Fruit fly (Drosophila melanogaster) whole organism, pupa: ENCODE measurements around the gene cact.

Experiments used
- CG10348 ChIP-seq: fragments of 200-800 bp; sonication (Bioruptor generic); IDR thresholded peaks from 2 replicates; pipeline ENCODE4 v1.3.6; 2022; ENCODE audit warnings: missing biosample characterization, missing genetic modification characterization
- CG13204 ChIP-seq: fragments of 200-800 bp; sonication (Bioruptor generic); optimal IDR thresholded peaks from 2 replicates; lab custom pipeline; 2018; ENCODE audit warnings: missing biosample characterization, mild to moderate bottlenecking, missing genetic modification characterization, moderate library complexity
- CG32121 ChIP-seq: fragments of 200-800 bp; sonication (Bioruptor generic); IDR thresholded peaks from 2 replicates; pipeline ENCODE4 v1.3.6; 2022; ENCODE audit warnings: missing biosample characterization, missing genetic modification characterization
- CG34367 ChIP-seq: fragments of 200-800 bp; sonication (Bioruptor generic); optimal IDR thresholded peaks from 2 replicates; lab custom pipeline; 2018; ENCODE audit warnings: missing biosample characterization, mild to moderate bottlenecking, missing genetic modification characterization
- CG4496 ChIP-seq: fragments of 200-800 bp; sonication (Bioruptor generic); IDR thresholded peaks from 3 replicates; pipeline ENCODE4 v1.3.6; 2022; ENCODE audit warnings: missing biosample characterization, missing genetic modification characterization
- CG8159 ChIP-seq: fragments of 200-800 bp; sonication (Bioruptor generic); optimal IDR thresholded peaks from 3 replicates; lab custom pipeline; 2018; ENCODE audit warnings: missing biosample characterization, mild to moderate bottlenecking, missing genetic modification characterization, moderate library complexity
- CG8301 ChIP-seq: fragments of 200-800 bp; sonication (Bioruptor generic); optimal IDR thresholded peaks from 2 replicates; lab custom pipeline; 2018; ENCODE audit warnings: missing biosample characterization, mild to moderate bottlenecking, missing genetic modification characterization
- CG9948 ChIP-seq: fragments of 200-800 bp; sonication (Bioruptor generic); optimal IDR thresholded peaks from 2 replicates; lab custom pipeline; 2018; ENCODE audit warnings: missing biosample characterization, mild to moderate bottlenecking, missing genetic modification characterization, moderate library complexity
- Ets98B ChIP-seq: fragments of 200-800 bp; sonication (Bioruptor generic); IDR thresholded peaks from 2 replicates; pipeline ENCODE4 v1.3.6; 2022; ENCODE audit warnings: missing biosample characterization, missing genetic modification characterization
- Pif1A ChIP-seq: fragments of 200-800 bp; sonication (Bioruptor generic); optimal IDR thresholded peaks from 3 replicates; lab custom pipeline; 2016; ENCODE audit warnings: missing biosample characterization, missing genetic modification characterization
- Pif1B ChIP-seq: fragments of 200-800 bp; sonication (Bioruptor generic); optimal IDR thresholded peaks from 3 replicates; lab custom pipeline; 2016; ENCODE audit warnings: missing biosample characterization, missing genetic modification characterization
- Snoo ChIP-seq: fragments of 200-800 bp; sonication (Bioruptor generic); optimal IDR thresholded peaks from 3 replicates; lab custom pipeline; 2017; ENCODE audit warnings: missing biosample characterization, mild to moderate bottlenecking, missing genetic modification characterization, inconsistent platforms
- fd96Ca ChIP-seq: fragments of 200-800 bp; sonication (Bioruptor generic); IDR thresholded peaks from 3 replicates; pipeline ENCODE4 v1.3.6; 2022; ENCODE audit warnings: missing biosample characterization, missing genetic modification characterization
- rn ChIP-seq: fragments of 200-800 bp; sonication (Bioruptor generic); IDR thresholded peaks from 2 replicates; pipeline ENCODE4 v1.3.6; 2022; ENCODE audit warnings: missing biosample characterization, missing genetic modification characterization

DNA sequence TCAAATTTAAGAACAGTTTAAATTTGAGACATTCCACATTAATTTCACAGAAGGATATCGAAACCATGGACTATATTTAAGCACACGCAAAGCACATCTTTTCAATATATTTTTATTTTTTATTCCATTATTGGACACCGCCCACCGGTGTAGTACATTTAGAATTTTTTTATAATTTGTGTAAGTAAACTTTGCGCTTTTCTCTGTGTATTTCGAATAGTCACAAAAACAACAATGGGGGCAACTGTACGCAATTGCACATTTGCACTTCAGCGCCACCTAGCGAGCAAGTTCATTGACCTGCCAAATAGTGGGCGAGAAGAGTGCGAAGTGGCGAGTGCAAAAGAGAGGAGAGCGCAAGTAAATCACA lies 50.2 kb downstream of the cact start:
- no peak; the same call in 1 of the 2 replicates for TF ChIP-seq CG10348
- TF ChIP-seq CG4496 (GFP tag; lab: Robert Waterston, UW): peak; percentile 82
- 0 out of 2 replicates have a peak, but pooled peaks have one; percentile 40 for TF ChIP-seq rn
- TF ChIP-seq Ets98B (GFP tag; lab: Robert Waterston, UW): peak; percentile 66
- TF ChIP-seq CG8301 (tag; lab: Kevin White, UChicago): peak; percentile 71
- TF ChIP-seq CG9948: peak; percentile 49
- peak; percentile 65; the same call in 2 of the 3 replicates for TF ChIP-seq fd96Ca (GFP tag; lab: Robert Waterston, UW)
- TF ChIP-seq CG13204 (GFP tag; lab: Kevin White, UChicago): no peak
- TF ChIP-seq CG32121: peak; percentile 79; the same call in 1 of the 2 replicates
- peak; percentile 15 for TF ChIP-seq Snoo
- peak; percentile 67 for TF ChIP-seq CG8159
- peak; percentile 68 for TF ChIP-seq Pif1A (GFP tag; lab: Kevin White, UChicago)
- peak; percentile 7 for TF ChIP-seq CG34367 (tag; lab: Kevin White, UChicago)
- TF ChIP-seq Pif1B: peak; percentile 34
